Fruit fly (Drosophila melanogaster) S2 (cell line): ENCODE data around the gene CG6443.

Source experiments
- CG8478 ChIP-seq: fragments of >200 bp; optimal IDR thresholded peaks from 2 replicates; lab custom pipeline; 2018
- CTCF ChIP-seq, 2 experiments: fragments of >200 bp; optimal IDR thresholded peaks; 2 replicates each; lab custom pipeline; 2018

dm6 chr2L:10687794-10688185, 41.0 kb upstream of the CG6443 start:
- no peak for TF ChIP-seq CTCF (optimal IDR thresholded peaks at IDR 0.05; lab: Kevin White, UChicago)
- no peak for TF ChIP-seq CG8478 (lab: Kevin White, UChicago)
